Fruit fly (Drosophila melanogaster) whole organism, embryonic: ENCODE data around the gene CG6432.

Source experiments
- CG8478 ChIP-seq: fragments of >200 bp; optimal IDR thresholded peaks from 2 replicates; lab custom pipeline; 2018
- Ets65A ChIP-seq: fragments of 200-800 bp; sonication (Bioruptor generic); peaks from one replicate; lab custom pipeline; 2016; ENCODE audit warnings: missing biosample characterization, missing genetic modification characterization
- MESR4 ChIP-seq: fragments of 200-800 bp; sonication (Bioruptor generic); optimal IDR thresholded peaks from 2 replicates; lab custom pipeline; 2018; ENCODE audit warnings: missing biosample characterization, mild to moderate bottlenecking, missing genetic modification characterization, moderate library complexity
- Stat92E ChIP-seq, 3 experiments: fragments of >200 bp in 2 of 3; fragments of 200-800 bp in 1 of 3; sonication (Bioruptor generic) in 1 of 3; optimal IDR thresholded peaks; 2 replicates each; lab custom pipeline; 2017 to 2019; ENCODE audit warnings: missing biosample characterization in 3 of 3, missing genetic modification characterization in 3 of 3, mild to moderate bottlenecking in 1 of 3, moderate library complexity in 1 of 3
- dmrt11E ChIP-seq: fragments of 200-800 bp; sonication (Bioruptor generic); optimal IDR thresholded peaks from 3 replicates; lab custom pipeline; 2018; ENCODE audit warnings: missing biosample characterization, mild to moderate bottlenecking, missing genetic modification characterization, moderate library complexity
- stc ChIP-seq: fragments of 200-800 bp; sonication (Bioruptor generic); IDR thresholded peaks from 2 replicates; pipeline ENCODE4 v1.3.6; 2022; ENCODE audit warnings: missing biosample characterization, missing genetic modification characterization

DNA sequence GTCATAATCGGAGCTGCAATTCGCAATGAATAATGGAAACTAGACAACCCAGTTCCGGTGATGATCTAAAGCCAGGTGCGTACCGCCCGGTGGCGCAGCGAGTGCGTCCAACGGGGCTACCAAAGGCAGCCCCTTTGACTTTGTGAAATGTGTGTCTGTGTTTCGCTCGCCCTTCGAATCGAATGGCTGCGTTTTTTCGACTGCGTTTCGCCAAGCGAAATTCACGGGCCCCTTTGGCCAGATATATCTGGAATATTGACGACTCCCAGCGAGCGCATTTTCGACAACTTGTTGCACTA is 17.7 kb upstream of the CG6432 start:
- TF ChIP-seq Ets65A (GFP tag; lab: Kevin White, UChicago), result no peak
- TF ChIP-seq CG8478 (lab: Kevin White, UChicago), result no peak
- no peak for TF ChIP-seq dmrt11E (tag; lab: Kevin White, UChicago)
- peak; percentile 59 for TF ChIP-seq MESR4
- no peak for TF ChIP-seq Stat92E (GFP tag; optimal IDR thresholded peaks at IDR 0.05; lab: Kevin White, UChicago)
- TF ChIP-seq stc (GFP tag; lab: Robert Waterston, UW), result no peak
